Fruit fly (Drosophila melanogaster): ENCODE data around the gene CG33969.

The CG33969 gene

DNA sequence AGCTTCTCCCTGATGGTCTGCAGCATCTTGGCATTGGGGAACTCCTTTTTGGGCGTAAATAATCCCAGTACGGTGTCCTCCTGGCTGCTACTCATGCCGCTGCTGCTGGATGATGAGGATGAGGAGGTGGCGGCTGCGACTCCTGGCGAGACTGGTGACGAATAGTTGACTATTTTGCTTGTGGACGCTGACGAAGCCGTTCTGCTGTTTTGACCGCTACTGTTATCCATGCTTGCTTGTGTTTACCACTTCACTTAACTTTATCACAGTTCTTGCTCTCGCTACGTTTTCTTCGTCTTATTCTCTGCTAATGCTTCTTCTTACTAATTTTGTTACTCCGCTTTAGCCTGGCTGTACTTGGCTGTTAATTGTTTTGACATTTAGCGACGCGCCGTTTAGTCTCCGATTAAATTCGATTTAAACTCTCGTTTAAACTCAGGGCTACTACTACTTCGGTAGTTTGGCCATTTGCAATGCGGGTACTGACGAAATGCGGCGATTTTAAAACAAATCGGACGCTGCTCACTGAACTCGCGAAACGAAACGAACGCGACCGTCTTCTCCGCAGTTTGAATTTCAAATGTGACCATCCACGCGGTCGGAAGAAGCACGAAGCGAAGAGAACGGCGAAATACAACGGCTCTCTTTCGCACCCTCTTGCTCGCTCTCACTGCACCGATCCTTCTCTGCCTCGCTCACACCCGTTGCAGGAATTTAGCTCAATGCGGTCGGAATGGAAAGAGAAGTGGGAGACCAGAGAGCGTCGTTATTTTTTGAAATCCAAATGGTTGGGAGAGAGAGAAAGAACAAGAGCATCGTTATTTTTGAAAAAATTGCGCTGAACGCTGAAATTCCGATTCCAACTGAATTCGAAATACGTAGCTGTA, 7.9 kb upstream of the CG33969 start, which contains the start of gene trbl:
trbl (minus strand) TSS at position 584 of the 887 bp plus-strand sequence.
- no peak for TF ChIP-seq toe (GFP tag; optimal IDR thresholded peaks at IDR 0.05)
- no peak for TF ChIP-seq CG5204 (GFP tag; optimal IDR thresholded peaks at IDR 0.05)
- peak; percentile 62 for TF ChIP-seq ovo (GFP tag; optimal IDR thresholded peaks at IDR 0.05)
- peak; percentile 24 for TF ChIP-seq pad (GFP tag; optimal IDR thresholded peaks at IDR 0.05)
- no peak for TF ChIP-seq CG1620 (GFP tag; optimal IDR thresholded peaks at IDR 0.05)
- TF ChIP-seq Hr96 (GFP tag; optimal IDR thresholded peaks at IDR 0.05), result no peak
- TF ChIP-seq CG33017 (tag; optimal IDR thresholded peaks at IDR 0.05), result peak; percentile 64
- TF ChIP-seq CG7101 (tag; optimal IDR thresholded peaks at IDR 0.05), result peak; percentile 59
- peak; percentile 94 for TF ChIP-seq Mnt (GFP tag; optimal IDR thresholded peaks at IDR 0.05)
- TF ChIP-seq bab1 (GFP tag; optimal IDR thresholded peaks at IDR 0.05), result peak; percentile 70
- no peak for TF ChIP-seq kay (GFP tag; ENCODE audit: borderline replicate concordance)
- peak; percentile 64 for TF ChIP-seq CG11617 (GFP tag; optimal IDR thresholded peaks at IDR 0.05)
- TF ChIP-seq cnc (optimal IDR thresholded peaks at IDR 0.05), result no peak
- peak; percentile 54 for TF ChIP-seq CG7045 (GFP tag; optimal IDR thresholded peaks at IDR 0.05)
- TF ChIP-seq tj (GFP tag; optimal IDR thresholded peaks at IDR 0.05), result peak; percentile 41
- peak; percentile 21 for TF ChIP-seq CG14711 (tag; optimal IDR thresholded peaks at IDR 0.05)
- peak; percentile 73 for TF ChIP-seq cic (GFP tag; optimal IDR thresholded peaks at IDR 0.05)
- peak; percentile 14 for TF ChIP-seq Crg-1 (GFP tag; optimal IDR thresholded peaks at IDR 0.05)
- TF ChIP-seq Clk (GFP tag; optimal IDR thresholded peaks at IDR 0.05), result no peak
- TF ChIP-seq CG12768 (GFP tag; optimal IDR thresholded peaks at IDR 0.05), result peak; percentile 50

- TF ChIP-seq Hr96 (GFP tag; optimal IDR thresholded peaks at IDR 0.05) (no peak), tj (GFP tag; optimal IDR thresholded peaks at IDR 0.05) (no peak), ovo (GFP tag; optimal IDR thresholded peaks at IDR 0.05) (no peak), Clk (GFP tag; optimal IDR thresholded peaks at IDR 0.05) (no peak), kay (GFP tag; ENCODE audit: borderline replicate concordance) (no peak), CG7101 (tag; optimal IDR thresholded peaks at IDR 0.05) (no peak), CG14711 (tag; optimal IDR thresholded peaks at IDR 0.05) (no peak), cic (GFP tag; optimal IDR thresholded peaks at IDR 0.05) (no peak), Crg-1 (GFP tag; optimal IDR thresholded peaks at IDR 0.05) (no peak), CG5204 (GFP tag; optimal IDR thresholded peaks at IDR 0.05) (no peak), cnc (optimal IDR thresholded peaks at IDR 0.05) (no peak), CG33017 (tag; optimal IDR thresholded peaks at IDR 0.05) (no peak), Mnt (GFP tag; optimal IDR thresholded peaks at IDR 0.05) (no peak), CG7045 (GFP tag; optimal IDR thresholded peaks at IDR 0.05) (no peak)
These were observed 7.2 kb upstream of the CG33969 start for dm6 chr3L:20400515-20400914.

DNA sequence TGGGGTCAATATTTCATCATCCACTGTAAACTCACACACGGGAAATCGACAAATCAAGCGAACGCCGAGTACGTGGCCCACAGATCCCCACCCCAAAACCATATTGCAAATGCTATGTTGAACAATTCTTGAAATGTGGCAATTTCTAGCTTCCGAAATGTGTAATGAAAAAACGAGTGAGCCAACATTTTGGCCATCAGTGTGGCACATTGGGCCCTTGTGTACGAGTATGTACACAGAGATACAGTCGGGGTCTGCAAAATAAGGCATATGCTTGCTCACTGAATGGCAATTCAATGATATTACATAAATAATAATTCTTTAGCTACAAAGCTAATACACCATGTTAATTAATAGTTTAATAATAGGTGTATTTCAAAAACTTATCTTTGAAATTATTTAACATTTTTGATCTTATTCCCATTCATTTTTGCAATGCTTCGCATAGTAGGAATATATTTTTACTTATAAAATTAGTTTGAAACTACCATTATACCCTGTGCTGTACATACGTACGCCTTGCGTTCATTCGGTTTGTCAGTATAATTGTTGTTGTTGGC, 6.3 kb upstream of the CG33969 start:
- peak; percentile 88 for TF ChIP-seq bab1 (GFP tag; optimal IDR thresholded peaks at IDR 0.05)
- peak; percentile 82 for TF ChIP-seq CG11617 (GFP tag; optimal IDR thresholded peaks at IDR 0.05)
- TF ChIP-seq CG1620 (GFP tag; optimal IDR thresholded peaks at IDR 0.05), result peak; percentile 74
- TF ChIP-seq tj (GFP tag; optimal IDR thresholded peaks at IDR 0.05), result peak; percentile 76
- TF ChIP-seq cic (GFP tag; optimal IDR thresholded peaks at IDR 0.05), result no peak
- TF ChIP-seq Mnt (GFP tag; optimal IDR thresholded peaks at IDR 0.05), result peak; percentile 31
- TF ChIP-seq CG7101 (tag; optimal IDR thresholded peaks at IDR 0.05), result peak; percentile 84
- TF ChIP-seq pad (GFP tag; optimal IDR thresholded peaks at IDR 0.05), result peak; percentile 72
- peak; percentile 91 for TF ChIP-seq kay (GFP tag; ENCODE audit: borderline replicate concordance)
- peak; percentile 72 for TF ChIP-seq CG5204 (GFP tag; optimal IDR thresholded peaks at IDR 0.05)
- peak; percentile 89 for TF ChIP-seq CG33017 (tag; optimal IDR thresholded peaks at IDR 0.05)
- TF ChIP-seq CG7045 (GFP tag; optimal IDR thresholded peaks at IDR 0.05), result peak; percentile 79
- TF ChIP-seq toe (GFP tag; optimal IDR thresholded peaks at IDR 0.05), result peak; percentile 68
- TF ChIP-seq Crg-1 (GFP tag; optimal IDR thresholded peaks at IDR 0.05), result peak; percentile 55
- peak; percentile 79 for TF ChIP-seq CG14711 (tag; optimal IDR thresholded peaks at IDR 0.05)
- peak; percentile 73 for TF ChIP-seq Hr96 (GFP tag; optimal IDR thresholded peaks at IDR 0.05)
- TF ChIP-seq CG12768 (GFP tag; optimal IDR thresholded peaks at IDR 0.05), result peak; percentile 73
- TF ChIP-seq Clk (GFP tag; optimal IDR thresholded peaks at IDR 0.05), result no peak
- TF ChIP-seq cnc (optimal IDR thresholded peaks at IDR 0.05), result no peak
- peak; percentile 61 for TF ChIP-seq ovo (GFP tag; optimal IDR thresholded peaks at IDR 0.05)

dm6 chr3L:20398243-20399222, 5.2 kb upstream of the CG33969 start:
- TF ChIP-seq kay (GFP tag; ENCODE audit: borderline replicate concordance) (no peak), cic (GFP tag; optimal IDR thresholded peaks at IDR 0.05) (no peak), CG14711 (tag; optimal IDR thresholded peaks at IDR 0.05) (peak; percentile 30), CG1620 (GFP tag; optimal IDR thresholded peaks at IDR 0.05) (peak; percentile 4), CG7045 (GFP tag; optimal IDR thresholded peaks at IDR 0.05) (peak; percentile 32), CG12768 (GFP tag; optimal IDR thresholded peaks at IDR 0.05) (peak; percentile 12), CG5204 (GFP tag; optimal IDR thresholded peaks at IDR 0.05) (peak; percentile 60), Crg-1 (GFP tag; optimal IDR thresholded peaks at IDR 0.05) (no peak), Hr96 (GFP tag; optimal IDR thresholded peaks at IDR 0.05) (no peak), Clk (GFP tag; optimal IDR thresholded peaks at IDR 0.05) (peak; percentile 36), ovo (GFP tag; optimal IDR thresholded peaks at IDR 0.05) (no peak), toe (GFP tag; optimal IDR thresholded peaks at IDR 0.05) (peak; percentile 15), CG11617 (GFP tag; optimal IDR thresholded peaks at IDR 0.05) (peak; percentile 34), tj (GFP tag; optimal IDR thresholded peaks at IDR 0.05) (no peak), cnc (optimal IDR thresholded peaks at IDR 0.05) (no peak), CG33017 (tag; optimal IDR thresholded peaks at IDR 0.05) (peak; percentile 44), Mnt (GFP tag; optimal IDR thresholded peaks at IDR 0.05) (no peak), pad (GFP tag; optimal IDR thresholded peaks at IDR 0.05) (no peak), CG7101 (tag; optimal IDR thresholded peaks at IDR 0.05) (peak; percentile 46), bab1 (GFP tag; optimal IDR thresholded peaks at IDR 0.05) (peak; percentile 62)
